Worm (Caenorhabditis elegans) whole organism, L4 larva: ENCODE measurements around the gene srbc-7.
A peak's percentile ranks its signal among the peaks of the same experiment; 100 is the strongest.

Experiments
- D1046.2 ChIP-seq: fragments of 200-800 bp; sonication (Bioruptor generic); IDR thresholded peaks from 2 replicates; pipeline ENCODE4 v1.3.6; 2022; ENCODE audit warnings: missing genetic modification characterization, missing compliant biosample characterization
- F26F4.8 ChIP-seq: fragments of 200-800 bp; sonication (Bioruptor generic); conservative IDR thresholded peaks from 2 replicates; pipeline ENCODE4 v1.3.6; 2022; ENCODE audit warnings: missing genetic modification characterization, missing compliant biosample characterization
- F49E8.2 ChIP-seq: sonication (generic microtip); optimal IDR thresholded peaks from 2 replicates; lab custom pipeline; 2016; ENCODE audit warnings: missing compliant biosample characterization, mild to moderate bottlenecking, missing genetic modification characterization, borderline replicate concordance
- R02D3.7 ChIP-seq: fragments of 150-350 bp; sonication (generic microtip); optimal IDR thresholded peaks from 3 replicates; lab custom pipeline; 2014; ENCODE audit warnings: missing biosample characterization, missing genetic modification characterization
- T26A8.4 ChIP-seq: fragments of 200-800 bp; sonication (Bioruptor generic); IDR thresholded peaks from 2 replicates; pipeline ENCODE4 v1.3.6; 2022; ENCODE audit warnings: missing genetic modification characterization, missing compliant biosample characterization
- Y75B8A.6 ChIP-seq: fragments of 200-800 bp; sonication (Bioruptor generic); IDR thresholded peaks from 2 replicates; pipeline ENCODE4 v1.3.6; 2022; ENCODE audit warnings: missing genetic modification reagents, missing genetic modification characterization, missing compliant biosample characterization
- ZK546.5 ChIP-seq, 2 experiments: sonication (generic microtip); optimal IDR thresholded peaks; 2 replicates each; lab custom pipeline; 2017; ENCODE audit warnings: missing biosample characterization in 2 of 2, missing genetic modification characterization in 2 of 2
- aha-1 ChIP-seq: fragments of 150-350 bp; peaks from one replicate; lab custom pipeline; 2014; ENCODE audit warnings: missing biosample characterization, missing genetic modification characterization
- ama-1 ChIP-seq: fragments of 150-350 bp; optimal IDR thresholded peaks from 2 replicates; lab custom pipeline; 2014; ENCODE audit warnings: inconsistent platforms, mixed read lengths
- arid-1 ChIP-seq: fragments of 200-800 bp; sonication (Bioruptor generic); conservative IDR thresholded peaks from 2 replicates; pipeline ENCODE4 v1.3.6; 2022; ENCODE audit warnings: missing genetic modification reagents, missing genetic modification characterization, missing compliant biosample characterization
- attf-4 ChIP-seq: sonication (generic microtip); optimal IDR thresholded peaks from 3 replicates; lab custom pipeline; 2017; ENCODE audit warnings: missing biosample characterization, missing genetic modification characterization
- daf-16 ChIP-seq, 3 experiments: sonication (generic microtip); optimal IDR thresholded peaks; 2 replicates each; lab custom pipeline; 2016 to 2017; ENCODE audit warnings: missing genetic modification characterization in 3 of 3, missing genetic modification reagents in 3 of 3, mild to moderate bottlenecking in 2 of 3, missing compliant biosample characterization in 2 of 3, missing biosample characterization in 1 of 3, moderate library complexity in 1 of 3
- daf-19 ChIP-seq: fragments of 200-800 bp; sonication (Bioruptor generic); conservative IDR thresholded peaks from 2 replicates; pipeline ENCODE4 v1.3.6; 2022; ENCODE audit warnings: missing genetic modification characterization, missing compliant biosample characterization
- dmd-8 ChIP-seq: fragments of 200-800 bp; sonication (Bioruptor generic); IDR thresholded peaks from 2 replicates; pipeline ENCODE4 v1.3.6; 2022; ENCODE audit warnings: missing genetic modification characterization, missing compliant biosample characterization
- dpl-1 ChIP-seq: fragments of 150-350 bp; optimal IDR thresholded peaks from 2 replicates; lab custom pipeline; 2014; ENCODE audit warnings: missing biosample characterization, missing genetic modification reagents, missing genetic modification characterization
- duxl-1 ChIP-seq: sonication (generic microtip); optimal IDR thresholded peaks from 2 replicates; lab custom pipeline; 2016; ENCODE audit warnings: mild to moderate bottlenecking, missing genetic modification characterization, moderate library complexity, missing compliant biosample characterization; ENCODE audit not compliant: poor library complexity
- dve-1 ChIP-seq: sonication (generic microtip); optimal IDR thresholded peaks from 2 replicates; lab custom pipeline; 2017; ENCODE audit warnings: antibody characterized with exemption, mild to moderate bottlenecking, missing genetic modification characterization, missing compliant biosample characterization; ENCODE audit not compliant: insufficient read depth
- egl-27 ChIP-seq: sonication (generic microtip); optimal IDR thresholded peaks from 3 replicates; lab custom pipeline; 2017; ENCODE audit warnings: missing biosample characterization, missing genetic modification reagents, missing genetic modification characterization
- fkh-10 ChIP-seq: fragments of 150-350 bp; optimal IDR thresholded peaks from 2 replicates; lab custom pipeline; 2014; ENCODE audit warnings: missing biosample characterization, missing genetic modification reagents, missing genetic modification characterization
- hif-1 ChIP-seq, 2 experiments: sonication (generic microtip); optimal IDR thresholded peaks; 2 replicates each; lab custom pipeline; 2016 to 2017; ENCODE audit warnings: missing compliant biosample characterization in 2 of 2, missing genetic modification characterization in 2 of 2, missing genetic modification reagents in 2 of 2, missing genotype in 2 of 2, mild to moderate bottlenecking in 1 of 2
- hlh-11 ChIP-seq: fragments of 200-800 bp; sonication (Bioruptor generic); optimal IDR thresholded peaks from 2 replicates; lab custom pipeline; 2018; ENCODE audit warnings: mild to moderate bottlenecking, missing genetic modification characterization, missing compliant biosample characterization
- hlh-30 ChIP-seq: sonication (generic microtip); optimal IDR thresholded peaks from 2 replicates; lab custom pipeline; 2017; ENCODE audit warnings: antibody characterized with exemption, mild to moderate bottlenecking, missing genetic modification characterization, missing compliant biosample characterization; ENCODE audit not compliant: insufficient read depth
- lim-7 ChIP-seq: fragments of 200-800 bp; sonication (Bioruptor generic); IDR thresholded peaks from 2 replicates; pipeline ENCODE4 v1.3.6; 2022; ENCODE audit warnings: missing genetic modification characterization, missing compliant biosample characterization
- lin-15B ChIP-seq: fragments of 150-350 bp; sonication (generic microtip); optimal IDR thresholded peaks from 3 replicates; lab custom pipeline; 2014; ENCODE audit warnings: missing biosample characterization, missing genetic modification characterization
- lin-29 ChIP-seq: fragments of 200-800 bp; sonication (Bioruptor generic); IDR thresholded peaks from 2 replicates; pipeline ENCODE4 v1.3.6; 2022; ENCODE audit warnings: missing genetic modification reagents, missing genetic modification characterization, missing compliant biosample characterization
- lin-39 ChIP-seq: fragments of 150-350 bp; optimal IDR thresholded peaks from 2 replicates; lab custom pipeline; 2014; ENCODE audit warnings: missing biosample characterization, missing genetic modification reagents, missing genetic modification characterization
- lsy-2 ChIP-seq, 2 experiments: fragments of 150-350 bp in 1 of 2; sonication (generic microtip) in 1 of 2; optimal IDR thresholded peaks; 2 replicates each; lab custom pipeline; 2014 to 2017; ENCODE audit warnings: missing biosample characterization in 2 of 2, missing genetic modification characterization in 2 of 2
- madf-5 ChIP-seq, 2 experiments: fragments of 200-800 bp; sonication (Bioruptor generic); IDR thresholded peaks; 2 replicates each; pipeline ENCODE4 v1.3.6; 2022; ENCODE audit warnings: missing compliant biosample characterization in 2 of 2, missing genetic modification characterization in 2 of 2
- mdl-1 ChIP-seq, 2 experiments: fragments of 150-350 bp in 1 of 2; sonication (generic microtip) in 1 of 2; optimal IDR thresholded peaks; 2 replicates each; lab custom pipeline; 2014 to 2017; ENCODE audit warnings: missing biosample characterization in 2 of 2, missing genetic modification characterization in 2 of 2
- mdt-29 ChIP-seq: fragments of 200-800 bp; sonication (Bioruptor generic); IDR thresholded peaks from 2 replicates; pipeline ENCODE4 v1.3.6; 2022; ENCODE audit warnings: missing genetic modification reagents, missing genetic modification characterization, missing compliant biosample characterization
- mep-1 ChIP-seq: fragments of 150-350 bp; sonication (generic microtip); optimal IDR thresholded peaks from 3 replicates; lab custom pipeline; 2014; ENCODE audit warnings: missing biosample characterization, missing genetic modification characterization
- mes-2 ChIP-seq: sonication (generic microtip); optimal IDR thresholded peaks from 2 replicates; lab custom pipeline; 2016; ENCODE audit warnings: missing genotype, mild to moderate bottlenecking, missing genetic modification characterization, missing compliant biosample characterization; ENCODE audit not compliant: poor library complexity, severe bottlenecking
- mxl-3 ChIP-seq: fragments of 200-800 bp; sonication (Bioruptor generic); optimal IDR thresholded peaks from 2 replicates; lab custom pipeline; 2018; ENCODE audit warnings: mild to moderate bottlenecking, missing genetic modification characterization, missing compliant biosample characterization
- nhr-10 ChIP-seq: fragments of 150-350 bp; optimal IDR thresholded peaks from 2 replicates; lab custom pipeline; 2014; ENCODE audit warnings: missing biosample characterization, missing genetic modification characterization
- nhr-102 ChIP-seq: sonication (generic microtip); optimal IDR thresholded peaks from 2 replicates; lab custom pipeline; 2016; ENCODE audit warnings: mild to moderate bottlenecking, missing genetic modification characterization, moderate library complexity, missing compliant biosample characterization
- nhr-28 ChIP-seq: fragments of 150-350 bp; optimal IDR thresholded peaks from 2 replicates; lab custom pipeline; 2014; ENCODE audit warnings: missing biosample characterization, missing genetic modification characterization
- nhr-42 ChIP-seq: fragments of 200-800 bp; sonication (Bioruptor generic); IDR thresholded peaks from 2 replicates; pipeline ENCODE4 v1.3.6; 2022; ENCODE audit warnings: missing genetic modification characterization, missing compliant biosample characterization
- nhr-48 ChIP-seq: sonication (generic microtip); optimal IDR thresholded peaks from 2 replicates; lab custom pipeline; 2016; ENCODE audit warnings: mild to moderate bottlenecking, missing genetic modification characterization, missing compliant biosample characterization
- sdz-12 ChIP-seq: fragments of 200-800 bp; sonication (Bioruptor generic); optimal IDR thresholded peaks from 2 replicates; lab custom pipeline; 2018; ENCODE audit warnings: mild to moderate bottlenecking, missing genetic modification characterization, missing compliant biosample characterization
- set-16 ChIP-seq: fragments of 200-800 bp; sonication (Bioruptor generic); IDR thresholded peaks from 2 replicates; pipeline ENCODE4 v1.3.6; 2022; ENCODE audit warnings: missing genetic modification reagents, missing genetic modification characterization, missing compliant biosample characterization
- spr-3 ChIP-seq: fragments of 200-800 bp; sonication (Bioruptor generic); optimal IDR thresholded peaks from 2 replicates; lab custom pipeline; 2018; ENCODE audit warnings: mild to moderate bottlenecking, missing genetic modification characterization, missing compliant biosample characterization
- unc-39 ChIP-seq: sonication (generic microtip); optimal IDR thresholded peaks from 2 replicates; lab custom pipeline; 2017; ENCODE audit warnings: missing biosample characterization, missing genetic modification characterization
- unc-62 ChIP-seq, 3 experiments: fragments of 150-350 bp in 1 of 3; sonication (generic microtip); optimal IDR thresholded peaks in 2 of 3; peaks in 1 of 3; 1 replicate in 1 of 3; 2 replicates in 2 of 3; lab custom pipeline; 2014 to 2017; ENCODE audit warnings: missing biosample characterization in 3 of 3, missing genetic modification characterization in 3 of 3, missing genetic modification reagents in 3 of 3, missing genotype in 1 of 3
- vab-7 ChIP-seq: fragments of 200-800 bp; sonication (Bioruptor generic); IDR thresholded peaks from 2 replicates; pipeline ENCODE4 v1.3.6; 2022; ENCODE audit warnings: missing genetic modification reagents, missing genetic modification characterization, missing compliant biosample characterization
- zag-1 ChIP-seq: fragments of 150-350 bp; optimal IDR thresholded peaks from 2 replicates; lab custom pipeline; 2014; ENCODE audit warnings: missing biosample characterization, missing genetic modification characterization
- zfp-3 ChIP-seq: fragments of 200-800 bp; sonication (Bioruptor generic); conservative IDR thresholded peaks from 2 replicates; pipeline ENCODE4 v1.3.6; 2022; ENCODE audit warnings: missing genetic modification reagents, missing genetic modification characterization, missing compliant biosample characterization
- zip-2 ChIP-seq: fragments of 150-350 bp; optimal IDR thresholded peaks from 2 replicates; lab custom pipeline; 2014; ENCODE audit warnings: missing biosample characterization, missing genetic modification characterization
- ztf-7 ChIP-seq: fragments of 150-350 bp; optimal IDR thresholded peaks from 2 replicates; lab custom pipeline; 2014; ENCODE audit warnings: missing biosample characterization, missing genetic modification characterization

srbc-7 gene

ce11 chrV:7437538-7437937, 49.9 kb downstream of the srbc-7 start, which contains the start of gene F25E5.9 (continued):
- TF ChIP-seq hif-1 (tag; optimal IDR thresholded peaks at IDR 0.05; lab: Kevin White, UChicago): peak in 1 of 2 experiments; percentile 3
- TF ChIP-seq vab-7 (GFP tag; lab: Robert Waterston, UW): 0 out of 2 replicates have a peak, but pooled peaks have one; percentile 6
- TF ChIP-seq attf-4 (tag; lab: Kevin White, UChicago): no peak
- no peak for TF ChIP-seq zip-2 (tag; lab: Kevin White, UChicago)
- no peak for TF ChIP-seq dpl-1 (GFP tag; lab: Kevin White, UChicago)
- no peak for TF ChIP-seq daf-19 (GFP tag; lab: Robert Waterston, UW)

DNA sequence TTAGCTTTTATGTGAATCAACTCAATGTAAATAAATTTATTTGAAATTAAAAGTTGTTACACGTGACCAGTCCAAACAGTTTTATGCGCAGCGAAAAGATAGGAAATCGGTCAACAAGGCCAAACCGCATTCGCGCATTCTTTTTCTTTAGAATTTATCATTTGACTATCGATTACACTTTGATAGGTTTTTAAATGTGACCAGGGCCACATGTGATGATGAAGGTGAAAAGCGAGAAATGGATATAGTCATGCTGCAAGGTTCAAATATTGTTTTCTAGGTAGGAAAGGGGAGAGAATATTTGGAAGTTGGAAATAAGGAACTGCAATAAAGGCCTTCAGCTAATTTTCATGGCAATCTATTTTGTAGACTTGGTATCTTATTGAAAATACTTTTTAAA, 50.5 kb downstream of the srbc-7 start:
- no peak for TF ChIP-seq D1046.2
- TF ChIP-seq F49E8.2 (tag; lab: Kevin White, UChicago): no peak
- peak; percentile 8 to 73 for TF ChIP-seq mdl-1 (tag; optimal IDR thresholded peaks at IDR 0.05; lab: Kevin White, UChicago)
- TF ChIP-seq arid-1 (GFP tag; lab: Robert Waterston, UW): no peak
- TF ChIP-seq hlh-11: peak; percentile 73
- no peak for TF ChIP-seq zip-2 (tag; lab: Kevin White, UChicago)
- peak; percentile 50 for TF ChIP-seq mep-1
- TF ChIP-seq duxl-1: peak; percentile 13
- TF ChIP-seq T26A8.4: no peak
- TF ChIP-seq ztf-7 (tag; lab: Kevin White, UChicago): no peak
- TF ChIP-seq dpl-1 (GFP tag; lab: Kevin White, UChicago): peak; percentile 4
- TF ChIP-seq nhr-10 (tag; lab: Kevin White, UChicago): no peak
- no peak for TF ChIP-seq mes-2 (tag; lab: Kevin White, UChicago)
- no peak for TF ChIP-seq zag-1 (tag; lab: Kevin White, UChicago)
- no peak for TF ChIP-seq lim-7 (GFP tag; lab: Robert Waterston, UW)
- peak; percentile 64 for TF ChIP-seq nhr-28
- TF ChIP-seq lin-39 (tag; lab: Kevin White, UChicago): no peak
- TF ChIP-seq fkh-10 (GFP tag; lab: Kevin White, UChicago): no peak
- TF ChIP-seq egl-27 (tag; lab: Kevin White, UChicago): no peak
- 0 out of 2 replicates have a peak, but pooled peaks have one; percentile 44 for TF ChIP-seq Y75B8A.6 (GFP tag; lab: Robert Waterston, UW)
- no peak for TF ChIP-seq R02D3.7 (tag; lab: Kevin White, UChicago)
- no peak for TF ChIP-seq daf-16 (GFP tag; optimal IDR thresholded peaks at IDR 0.05; lab: Kevin White, UChicago)
- TF ChIP-seq daf-16 (tag; optimal IDR thresholded peaks at IDR 0.05; lab: Kevin White, UChicago): no peak
- TF ChIP-seq zfp-3 (GFP tag; lab: Robert Waterston, UW): peak; percentile 63; the same call in 1 of the 2 replicates
- TF ChIP-seq F26F4.8 (GFP tag; lab: Robert Waterston, UW): no peak
- TF ChIP-seq unc-39 (tag; lab: Kevin White, UChicago): no peak
- TF ChIP-seq sdz-12 (GFP tag; lab: Kevin White, UChicago): no peak
- no peak for TF ChIP-seq dmd-8
- TF ChIP-seq dve-1 (tag; lab: Kevin White, UChicago): peak; percentile 34
- no peak for TF ChIP-seq nhr-48 (tag; lab: Kevin White, UChicago)
- no peak for TF ChIP-seq madf-5 (GFP tag; IDR thresholded peaks at IDR 0.05; lab: Robert Waterston, UW)
- peak in 1 of 2 experiments; percentile 8 for TF ChIP-seq unc-62 (GFP tag; optimal IDR thresholded peaks at IDR 0.05 in 1 of 2; lab: Kevin White, UChicago)
- no peak for TF ChIP-seq unc-62 (tag; optimal IDR thresholded peaks at IDR 0.05; lab: Kevin White, UChicago)
- TF ChIP-seq lin-15B (tag; lab: Kevin White, UChicago): no peak
- peak; percentile 34 for TF ChIP-seq mxl-3
- TF ChIP-seq lsy-2 (tag; optimal IDR thresholded peaks at IDR 0.05; lab: Kevin White, UChicago): peak in 1 of 2 experiments; percentile 41
- peak; percentile 84 for TF ChIP-seq hlh-30
- TF ChIP-seq lin-29: no peak
- TF ChIP-seq ama-1 (lab: Kevin White, UChicago): peak; percentile 91
- TF ChIP-seq ZK546.5 (tag; optimal IDR thresholded peaks at IDR 0.05; lab: Kevin White, UChicago): no peak
- TF ChIP-seq spr-3 (GFP tag; lab: Kevin White, UChicago): no peak
- TF ChIP-seq nhr-42 (GFP tag; lab: Robert Waterston, UW): no peak
- TF ChIP-seq set-16 (GFP tag; lab: Robert Waterston, UW): no peak
- TF ChIP-seq nhr-102 (tag; lab: Kevin White, UChicago): peak; percentile 1
- peak; percentile 66 for TF ChIP-seq aha-1 (tag; lab: Kevin White, UChicago)
- TF ChIP-seq mdt-29 (GFP tag; lab: Robert Waterston, UW): 0 out of 2 replicates have a peak, but pooled peaks have one; percentile 7
